Worm (Caenorhabditis elegans) whole organism, early embryonic: ENCODE measurements around the gene C04C3.6.
"Not testable (repeated sequence)": the region's sequence is repeated elsewhere in the genome, so short reads cannot be mapped to it uniquely, and the experiment has no call there.

ENCODE experiments used
- B0310.2 ChIP-seq: sonication (generic microtip); optimal IDR thresholded peaks from 2 replicates; lab custom pipeline; 2016; ENCODE audit warnings: mild to moderate bottlenecking, missing genetic modification characterization, missing compliant biosample characterization
- F13C5.2 ChIP-seq: sonication (generic microtip); optimal IDR thresholded peaks from 2 replicates; lab custom pipeline; 2017; ENCODE audit warnings: mild to moderate bottlenecking, missing genetic modification characterization, inconsistent platforms, missing compliant biosample characterization
- aly-1 ChIP-seq: sonication (generic microtip); optimal IDR thresholded peaks from 2 replicates; lab custom pipeline; 2016; ENCODE audit warnings: missing genetic modification characterization, missing compliant biosample characterization
- ama-1 ChIP-seq: fragments of 150-350 bp; optimal IDR thresholded peaks from 2 replicates; lab custom pipeline; 2014
- ceh-13 ChIP-seq: fragments of 200-800 bp; sonication (Bioruptor generic); optimal IDR thresholded peaks from 2 replicates; lab custom pipeline; 2018; ENCODE audit warnings: mild to moderate bottlenecking, missing genetic modification characterization, missing compliant biosample characterization
- ceh-36 ChIP-seq: sonication (generic microtip); optimal IDR thresholded peaks from 2 replicates; lab custom pipeline; 2016; ENCODE audit warnings: missing genetic modification characterization, inconsistent platforms, missing compliant biosample characterization
- ets-7 ChIP-seq: sonication (generic microtip); optimal IDR thresholded peaks from 2 replicates; lab custom pipeline; 2016; ENCODE audit warnings: missing genotype, missing genetic modification characterization, missing compliant biosample characterization
- flt-1 ChIP-seq: fragments of 200-800 bp; sonication (Bioruptor generic); IDR thresholded peaks from 2 replicates; pipeline ENCODE4 v1.3.6; 2022; ENCODE audit warnings: missing genetic modification characterization, missing compliant biosample characterization
- hmbx-1 ChIP-seq: sonication (generic microtip); optimal IDR thresholded peaks from 2 replicates; lab custom pipeline; 2016; ENCODE audit warnings: mild to moderate bottlenecking, missing genetic modification characterization, missing compliant biosample characterization
- hmg-4 ChIP-seq: fragments of 200-800 bp; sonication (Bioruptor generic); optimal IDR thresholded peaks from 2 replicates; lab custom pipeline; 2018; ENCODE audit warnings: mild to moderate bottlenecking, missing genetic modification characterization, missing compliant biosample characterization
- hnd-1 ChIP-seq: sonication (generic microtip); optimal IDR thresholded peaks from 2 replicates; lab custom pipeline; 2016; ENCODE audit warnings: missing genetic modification characterization, missing compliant biosample characterization
- pes-1 ChIP-seq: fragments of 200-800 bp; sonication (Bioruptor generic); IDR thresholded peaks from 2 replicates; pipeline ENCODE4 v1.3.6; 2022; ENCODE audit warnings: missing genetic modification reagents, missing genetic modification characterization, missing compliant biosample characterization
- scrt-1 ChIP-seq: fragments of 200-800 bp; sonication (Bioruptor generic); IDR thresholded peaks from 2 replicates; pipeline ENCODE4 v1.3.6; 2022; ENCODE audit warnings: missing genetic modification characterization, missing compliant biosample characterization
- sea-1 ChIP-seq: fragments of 200-800 bp; sonication (Bioruptor generic); conservative IDR thresholded peaks from 2 replicates; pipeline ENCODE4 v1.3.6; 2022; ENCODE audit warnings: missing genetic modification characterization, missing compliant biosample characterization
- tbx-11 ChIP-seq: fragments of 200-800 bp; sonication (Bioruptor generic); IDR thresholded peaks from 2 replicates; pipeline ENCODE4 v1.3.6; 2022; ENCODE audit warnings: missing genetic modification characterization, missing compliant biosample characterization
- tbx-37 ChIP-seq: fragments of 200-800 bp; sonication (Bioruptor generic); conservative IDR thresholded peaks from 2 replicates; pipeline ENCODE4 v1.3.6; 2022; ENCODE audit warnings: missing genetic modification reagents, missing genetic modification characterization, missing compliant biosample characterization
- tra-4 ChIP-seq: sonication (generic microtip); optimal IDR thresholded peaks from 2 replicates; lab custom pipeline; 2017; ENCODE audit warnings: missing genetic modification characterization, missing compliant biosample characterization

Gene C04C3.6

DNA sequence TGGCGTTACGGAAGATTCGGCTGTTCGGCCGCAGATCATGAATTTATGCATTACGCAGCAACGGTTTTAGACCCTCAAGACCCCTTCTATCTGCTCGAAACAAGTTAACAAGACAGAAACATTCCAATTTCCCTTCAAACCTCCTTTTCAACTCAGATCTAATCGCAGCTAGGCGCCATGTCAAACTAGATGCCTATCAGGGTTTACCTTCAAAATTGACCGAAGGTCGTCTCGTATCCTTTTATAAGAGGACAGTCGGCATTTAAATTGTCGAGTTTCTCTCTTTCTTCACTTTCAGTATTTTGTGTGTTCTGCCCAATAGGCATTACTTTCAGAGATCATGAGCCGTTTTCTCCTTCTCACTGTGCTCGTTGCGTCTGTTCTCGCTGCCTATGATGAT, 15.6 kb upstream of the C04C3.6 start, which contains the start of gene grd-13:
grd-13 (plus strand) TSS at position 291 of the 400 bp plus-strand sequence.
- TF ChIP-seq hnd-1 (tag; lab: Kevin White, UChicago) (no peak), ceh-36 (no peak), pes-1 (no peak)

DNA sequence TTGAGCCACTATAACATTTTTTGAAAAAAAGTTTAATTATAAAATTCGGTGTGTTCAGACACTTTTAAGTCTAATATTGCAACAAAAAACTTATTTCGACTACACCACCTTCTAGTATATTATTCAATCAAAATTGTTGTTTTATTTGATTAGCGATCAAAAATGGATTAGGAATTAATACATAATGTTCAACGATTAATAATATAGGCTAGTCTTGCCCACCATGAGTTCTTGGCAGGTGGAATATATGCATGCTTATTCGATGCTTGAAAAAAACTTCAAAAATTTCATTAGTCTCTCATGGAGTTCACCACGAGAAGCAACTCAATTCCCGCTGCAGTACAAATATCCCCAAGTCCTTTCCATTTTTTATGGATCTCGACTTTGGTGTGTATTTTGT, 13.6 kb upstream of the C04C3.6 start, which contains the start of gene srz-32:
srz-32 (plus strand) TSS at position 301 of the 400 bp plus-strand sequence.
- TF ChIP-seq tra-4 (tag; lab: Kevin White, UChicago) (no peak), flt-1 (GFP tag; lab: Robert Waterston, UW) (no peak), pes-1 (no peak), tbx-37 (GFP tag; lab: Robert Waterston, UW) (no peak), ama-1 (lab: Kevin White, UChicago) (no peak), ceh-13 (GFP tag; lab: Kevin White, UChicago) (no peak), F13C5.2 (no peak), hmbx-1 (no peak), B0310.2 (no peak), hmg-4 (no peak), sea-1 (GFP tag; lab: Robert Waterston, UW) (no peak), tbx-11 (GFP tag; lab: Robert Waterston, UW) (no peak), ets-7 (tag; lab: Kevin White, UChicago) (no peak)

DNA sequence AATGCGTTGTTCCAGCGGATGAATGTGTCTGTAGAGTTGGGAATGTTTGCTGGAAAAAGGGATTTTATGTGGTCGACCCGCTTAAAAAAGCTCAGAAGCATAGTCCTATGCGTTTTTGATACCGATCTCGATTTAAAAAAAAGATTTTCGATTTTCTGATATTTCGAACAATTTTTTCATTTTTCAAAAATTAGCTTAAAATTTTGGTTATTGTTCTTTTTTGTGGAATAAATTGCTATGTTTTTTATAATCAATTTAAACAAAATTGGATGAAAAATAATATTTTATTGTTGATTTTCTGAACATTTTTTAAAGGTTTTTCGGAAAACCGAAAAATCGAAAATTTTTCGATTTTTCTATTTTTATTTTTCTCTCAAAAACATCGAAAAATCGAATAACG, 11.0 kb upstream of the C04C3.6 start, which contains the start of gene C04C3.7:
C04C3.7 (minus strand) TSS at position 101 of the 400 bp plus-strand sequence.
- not testable (repeated sequence) for TF ChIP-seq scrt-1 (GFP tag; lab: Robert Waterston, UW); tbx-37 (GFP tag; lab: Robert Waterston, UW); ceh-36

DNA sequence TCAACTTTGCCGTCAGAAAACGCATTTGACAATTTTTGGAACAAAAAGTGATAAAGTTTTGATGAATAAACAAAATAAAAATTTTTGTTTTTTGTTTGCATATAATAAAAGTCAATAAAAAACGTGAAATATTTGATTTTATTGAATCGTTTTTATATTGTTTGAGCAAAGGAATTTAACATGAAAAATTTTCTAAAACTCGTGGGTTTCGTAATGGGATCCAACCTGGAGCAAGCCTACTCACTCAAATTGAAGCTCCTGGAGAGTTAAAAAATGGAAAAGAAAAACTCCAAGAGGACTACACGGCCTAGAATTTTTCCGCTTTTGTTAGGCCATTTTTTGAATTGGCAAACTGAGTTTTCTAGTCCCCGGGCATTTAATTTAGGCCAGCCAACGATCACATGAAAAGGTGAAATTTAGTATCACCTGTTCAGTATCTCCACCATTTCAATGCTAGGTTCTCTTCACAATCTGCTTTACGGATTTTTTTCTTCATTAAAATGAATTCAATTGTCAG, 6.1 kb upstream of the C04C3.6 start, which contains the start of the genes C04C3.9 and srz-60:
C04C3.9 (minus strand) TSS at position 101 of the 517 bp plus-strand sequence.
srz-60 (plus strand) TSS at position 467 of the 517 bp plus-strand sequence.
- no peak for TF ChIP-seq tra-4 (tag; lab: Kevin White, UChicago)
- TF ChIP-seq pes-1 = no peak
- TF ChIP-seq aly-1 (tag; lab: Kevin White, UChicago) = no peak
- no peak for TF ChIP-seq ceh-36
- no peak for TF ChIP-seq ama-1 (lab: Kevin White, UChicago)
- TF ChIP-seq hmbx-1 = no peak
- no peak for TF ChIP-seq flt-1 (GFP tag; lab: Robert Waterston, UW)
- TF ChIP-seq B0310.2 = no peak

ce11 chrIV:3418741-3419140, 3.7 kb downstream of the C04C3.6 start:
- TF ChIP-seq F13C5.2 = no peak
- no peak for TF ChIP-seq hmg-4
- no peak for TF ChIP-seq ama-1 (lab: Kevin White, UChicago)
- TF ChIP-seq hnd-1 (tag; lab: Kevin White, UChicago) = no peak
- no peak for TF ChIP-seq B0310.2
- no peak for TF ChIP-seq flt-1 (GFP tag; lab: Robert Waterston, UW)
- TF ChIP-seq pes-1 = no peak
- TF ChIP-seq hmbx-1 = no peak
- no peak for TF ChIP-seq tbx-37 (GFP tag; lab: Robert Waterston, UW)
- no peak for TF ChIP-seq aly-1 (tag; lab: Kevin White, UChicago)
- TF ChIP-seq ceh-36 = no peak
- no peak for TF ChIP-seq ets-7 (tag; lab: Kevin White, UChicago)
- TF ChIP-seq sea-1 (GFP tag; lab: Robert Waterston, UW) = no peak
- TF ChIP-seq tbx-11 (GFP tag; lab: Robert Waterston, UW) = no peak
- no peak for TF ChIP-seq scrt-1 (GFP tag; lab: Robert Waterston, UW)

- TF ChIP-seq ceh-13 (GFP tag; lab: Kevin White, UChicago) (no peak), hnd-1 (tag; lab: Kevin White, UChicago) (no peak), tra-4 (tag; lab: Kevin White, UChicago) (no peak), ama-1 (lab: Kevin White, UChicago) (no peak), ceh-36 (no peak), B0310.2 (no peak), hmbx-1 (no peak), hmg-4 (no peak), ets-7 (tag; lab: Kevin White, UChicago) (no peak), scrt-1 (GFP tag; lab: Robert Waterston, UW) (no peak), F13C5.2 (no peak), tbx-11 (GFP tag; lab: Robert Waterston, UW) (no peak), flt-1 (GFP tag; lab: Robert Waterston, UW) (no peak), tbx-37 (GFP tag; lab: Robert Waterston, UW) (no peak), aly-1 (tag; lab: Kevin White, UChicago) (no peak), sea-1 (GFP tag; lab: Robert Waterston, UW) (no peak)
Measured at ce11 chrIV:3415383-3415782, 7.0 kb downstream of the C04C3.6 start, which contains the start of gene lgc-9. Gene lgc-9 (plus strand): TSS chrIV:3415683.

DNA sequence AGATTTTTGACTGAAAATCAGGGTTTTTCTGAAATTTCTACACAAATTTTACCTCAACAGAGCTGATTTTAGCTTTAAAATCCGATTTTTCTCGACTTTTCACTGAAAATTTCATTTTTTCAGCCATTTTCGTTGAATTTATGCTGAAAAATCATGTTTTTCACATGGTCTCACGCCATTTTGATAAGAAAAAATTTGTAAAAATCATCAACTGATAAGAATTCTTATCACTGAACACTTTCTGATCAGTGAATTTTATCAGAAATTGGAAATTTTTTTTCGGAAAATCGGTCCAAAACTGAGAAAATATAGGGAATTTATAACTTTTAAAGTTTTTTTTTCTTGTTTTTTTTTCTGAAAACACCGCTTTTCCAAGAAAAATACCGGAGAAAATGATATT, 21.5 kb downstream of the C04C3.6 start:
- TF ChIP-seq pes-1 (no peak), sea-1 (GFP tag; lab: Robert Waterston, UW) (no peak), tbx-11 (GFP tag; lab: Robert Waterston, UW) (no peak), ceh-36 (no peak), scrt-1 (GFP tag; lab: Robert Waterston, UW) (no peak), F13C5.2 (no peak), hnd-1 (tag; lab: Kevin White, UChicago) (no peak), flt-1 (GFP tag; lab: Robert Waterston, UW) (no peak), hmbx-1 (no peak), ets-7 (tag; lab: Kevin White, UChicago) (no peak), tra-4 (tag; lab: Kevin White, UChicago) (no peak), ceh-13 (GFP tag; lab: Kevin White, UChicago) (no peak), aly-1 (tag; lab: Kevin White, UChicago) (no peak), B0310.2 (no peak), tbx-37 (GFP tag; lab: Robert Waterston, UW) (no peak), ama-1 (lab: Kevin White, UChicago) (no peak)
